Fruit fly (Drosophila melanogaster): ENCODE measurements around the gene DIP-gamma.
A peak's percentile ranks its signal among the peaks of the same experiment; 100 is the strongest.

The DIP-gamma gene

dm6 chr3R:28904174-28904573 lies 66.0 kb downstream of the DIP-gamma start (continued):
- TF ChIP-seq Eip74EF (GFP tag; optimal IDR thresholded peaks at IDR 0.05) (no peak), CG2120 (GFP tag; optimal IDR thresholded peaks at IDR 0.05) (no peak), Gug (GFP tag; IDR thresholded peaks at IDR 0.05) (no peak), ssp (GFP tag; IDR thresholded peaks at IDR 0.05) (peak; percentile 27; the same call in 1 of the 2 replicates), Blimp-1 (GFP tag; optimal IDR thresholded peaks at IDR 0.05) (peak; percentile 67), CG9727 (GFP tag; optimal IDR thresholded peaks at IDR 0.05) (no peak), CG13775 (GFP tag; optimal IDR thresholded peaks at IDR 0.05) (no peak), CG6272 (GFP tag; IDR thresholded peaks at IDR 0.05) (no peak), CG6813 (GFP tag; optimal IDR thresholded peaks at IDR 0.05) (no peak), CG2129 (GFP tag; IDR thresholded peaks at IDR 0.05; ENCODE audit: partially characterized antibody) (no peak), CG14965 (GFP tag; optimal IDR thresholded peaks at IDR 0.05; ENCODE audit: borderline replicate concordance) (no peak), CG1024 (GFP tag; IDR thresholded peaks at IDR 0.05) (no peak; the same call in 1 of the 2 replicates), Bteb2 (GFP tag; optimal IDR thresholded peaks at IDR 0.05) (no peak), Myb (GFP tag; optimal IDR thresholded peaks at IDR 0.05) (no peak), Dll (GFP tag; IDR thresholded peaks at IDR 0.05; ENCODE audit: partially characterized antibody) (no peak), cas (GFP tag; IDR thresholded peaks at IDR 0.05) (no peak), sob (GFP tag; IDR thresholded peaks at IDR 0.05) (peak; percentile 17; the same call in 1 of the 2 replicates), sqz (GFP tag; optimal IDR thresholded peaks at IDR 0.05) (no peak), HHEX (GFP tag; optimal IDR thresholded peaks at IDR 0.05) (no peak), CG8924 (tag; optimal IDR thresholded peaks at IDR 0.05) (peak; percentile 39), Atf-2 (GFP tag; optimal IDR thresholded peaks at IDR 0.05) (no peak), CG18262 (tag; optimal IDR thresholded peaks at IDR 0.05) (peak; percentile 62), Stat92E (GFP tag; optimal IDR thresholded peaks at IDR 0.05) (no peak), ab (GFP tag; optimal IDR thresholded peaks at IDR 0.05) (no peak), Sox100B (GFP tag; optimal IDR thresholded peaks at IDR 0.05) (peak; percentile 26), CG12219 (GFP tag; optimal IDR thresholded peaks at IDR 0.05) (peak; percentile 27), Scr (GFP tag; IDR thresholded peaks at IDR 0.05; ENCODE audit: partially characterized antibody) (no peak), HmgD (GFP tag; optimal IDR thresholded peaks at IDR 0.05) (no peak), sens-2 (GFP tag; IDR thresholded peaks at IDR 0.05) (peak; percentile 17; the same call in 1 of the 2 replicates), disco-r (GFP tag; optimal IDR thresholded peaks at IDR 0.05) (peak; percentile 10), CG17328 (GFP tag; IDR thresholded peaks at IDR 0.05) (0 out of 2 replicates have a peak, but pooled peaks have one; percentile 31), zfh1 (GFP tag; IDR thresholded peaks at IDR 0.05) (peak; percentile 58; the same call in 2 of the 3 replicates), sens (GFP tag) (peak; percentile 91), gsb-n (tag; optimal IDR thresholded peaks at IDR 0.05) (peak; percentile 48), crol (GFP tag; IDR thresholded peaks at IDR 0.05) (no peak), CG3838 (GFP tag; optimal IDR thresholded peaks at IDR 0.05) (no peak), CG7839 (tag; optimal IDR thresholded peaks at IDR 0.05) (peak; percentile 63), CG13624 (GFP tag; optimal IDR thresholded peaks at IDR 0.05) (no peak), CG11723 (GFP tag; optimal IDR thresholded peaks at IDR 0.05) (no peak), odd (GFP tag; optimal IDR thresholded peaks at IDR 0.05) (no peak), trem (tag; optimal IDR thresholded peaks at IDR 0.05) (peak; percentile 20), Lim3 (GFP tag; IDR thresholded peaks at IDR 0.05) (no peak), jumu (GFP tag; optimal IDR thresholded peaks at IDR 0.05) (peak; percentile 21), CG14710 (tag; optimal IDR thresholded peaks at IDR 0.05) (peak; percentile 33), CG4854 (GFP tag; optimal IDR thresholded peaks at IDR 0.05) (no peak), CG18764 (GFP tag; optimal IDR thresholded peaks at IDR 0.05) (no peak), Dek (tag; optimal IDR thresholded peaks at IDR 0.05) (no peak), slou (GFP tag; optimal IDR thresholded peaks at IDR 0.05) (no peak), CG9215 (GFP tag; IDR thresholded peaks at IDR 0.05) (no peak; the same call in 1 of the 2 replicates), NK7.1 (GFP tag; optimal IDR thresholded peaks at IDR 0.05) (no peak), CG17359 (tag; optimal IDR thresholded peaks at IDR 0.05) (peak; percentile 73)

Data from whole organism, embryonic.